Worm (Caenorhabditis elegans) whole organism, L4 larva: ENCODE results near the gene F10C1.3.

Experiments
- D1046.2 ChIP-seq: fragments of 200-800 bp; sonication (Bioruptor generic); IDR thresholded peaks from 2 replicates; pipeline ENCODE4 v1.3.6; 2022; ENCODE audit warnings: missing genetic modification characterization, missing compliant biosample characterization
- F10B5.3 ChIP-seq: sonication (generic microtip); optimal IDR thresholded peaks from 2 replicates; lab custom pipeline; 2016; ENCODE audit warnings: mild to moderate bottlenecking, missing genetic modification characterization, missing compliant biosample characterization
- F49E8.2 ChIP-seq: sonication (generic microtip); optimal IDR thresholded peaks from 2 replicates; lab custom pipeline; 2016; ENCODE audit warnings: missing compliant biosample characterization, mild to moderate bottlenecking, missing genetic modification characterization, borderline replicate concordance
- R02D3.7 ChIP-seq: fragments of 150-350 bp; sonication (generic microtip); optimal IDR thresholded peaks from 3 replicates; lab custom pipeline; 2014; ENCODE audit warnings: missing biosample characterization, missing genetic modification characterization
- T20F7.1 ChIP-seq: fragments of 200-800 bp; sonication (Bioruptor generic); optimal IDR thresholded peaks from 2 replicates; lab custom pipeline; 2018; ENCODE audit warnings: mild to moderate bottlenecking, missing genetic modification characterization, missing compliant biosample characterization
- Y105C5A.15 ChIP-seq: fragments of 200-800 bp; sonication (Bioruptor generic); IDR thresholded peaks from 2 replicates; pipeline ENCODE4 v1.3.6; 2022; ENCODE audit warnings: missing genetic modification characterization, missing compliant biosample characterization
- ZK337.2 ChIP-seq: fragments of 200-800 bp; sonication (Bioruptor generic); IDR thresholded peaks from 2 replicates; pipeline ENCODE4 v1.3.6; 2022; ENCODE audit warnings: missing genetic modification reagents, missing genetic modification characterization, missing compliant biosample characterization
- aha-1 ChIP-seq: fragments of 150-350 bp; peaks from one replicate; lab custom pipeline; 2014; ENCODE audit warnings: missing biosample characterization, missing genetic modification characterization
- aly-2 ChIP-seq: sonication (generic microtip); optimal IDR thresholded peaks from 2 replicates; lab custom pipeline; 2018; ENCODE audit warnings: missing biosample characterization, missing genetic modification characterization
- arid-1 ChIP-seq: fragments of 200-800 bp; sonication (Bioruptor generic); conservative IDR thresholded peaks from 2 replicates; pipeline ENCODE4 v1.3.6; 2022; ENCODE audit warnings: missing genetic modification reagents, missing genetic modification characterization, missing compliant biosample characterization
- cey-2 ChIP-seq: sonication (generic microtip); optimal IDR thresholded peaks from 3 replicates; lab custom pipeline; 2017; ENCODE audit warnings: missing genetic modification characterization, mild to moderate bottlenecking, missing compliant biosample characterization, antibody characterized with exemption, borderline replicate concordance; ENCODE audit not compliant: insufficient read depth
- daf-12 ChIP-seq: fragments of 150-350 bp; optimal IDR thresholded peaks from 2 replicates; lab custom pipeline; 2014; ENCODE audit warnings: missing biosample characterization, missing genetic modification reagents, missing genetic modification characterization
- daf-16 ChIP-seq, 3 experiments: sonication (generic microtip); optimal IDR thresholded peaks; 2 replicates each; lab custom pipeline; 2016 to 2017; ENCODE audit warnings: missing genetic modification characterization in 3 of 3, missing genetic modification reagents in 3 of 3, mild to moderate bottlenecking in 2 of 3, missing compliant biosample characterization in 2 of 3, missing biosample characterization in 1 of 3, moderate library complexity in 1 of 3
- daf-19 ChIP-seq: fragments of 200-800 bp; sonication (Bioruptor generic); conservative IDR thresholded peaks from 2 replicates; pipeline ENCODE4 v1.3.6; 2022; ENCODE audit warnings: missing genetic modification characterization, missing compliant biosample characterization
- daf-8 ChIP-seq: fragments of 200-800 bp; sonication (Bioruptor generic); IDR thresholded peaks from 2 replicates; pipeline ENCODE4 v1.3.6; 2022; ENCODE audit warnings: missing genetic modification characterization, missing compliant biosample characterization
- dmd-6 ChIP-seq: fragments of 200-800 bp; sonication (Bioruptor generic); IDR thresholded peaks from 2 replicates; pipeline ENCODE4 v1.3.6; 2022; ENCODE audit warnings: missing genetic modification reagents, missing genetic modification characterization, missing compliant biosample characterization
- dve-1 ChIP-seq: sonication (generic microtip); optimal IDR thresholded peaks from 2 replicates; lab custom pipeline; 2017; ENCODE audit warnings: antibody characterized with exemption, mild to moderate bottlenecking, missing genetic modification characterization, missing compliant biosample characterization; ENCODE audit not compliant: insufficient read depth
- fkh-10 ChIP-seq: fragments of 150-350 bp; optimal IDR thresholded peaks from 2 replicates; lab custom pipeline; 2014; ENCODE audit warnings: missing biosample characterization, missing genetic modification reagents, missing genetic modification characterization
- gei-8 ChIP-seq: fragments of 200-800 bp; sonication (Bioruptor generic); optimal IDR thresholded peaks from 2 replicates; lab custom pipeline; 2018; ENCODE audit warnings: mild to moderate bottlenecking, missing genetic modification characterization, missing compliant biosample characterization
- hmg-1.1 ChIP-seq: fragments of 200-800 bp; sonication (Bioruptor generic); IDR thresholded peaks from 2 replicates; pipeline ENCODE4 v1.3.6; 2022; ENCODE audit warnings: missing genetic modification reagents, missing genetic modification characterization, missing compliant biosample characterization
- lin-1 ChIP-seq: fragments of 200-800 bp; sonication (Bioruptor generic); IDR thresholded peaks from 2 replicates; pipeline ENCODE4 v1.3.6; 2022; ENCODE audit warnings: missing genetic modification reagents, missing genetic modification characterization, missing compliant biosample characterization
- lin-13 ChIP-seq: fragments of 150-350 bp; optimal IDR thresholded peaks from 2 replicates; lab custom pipeline; 2014; ENCODE audit warnings: missing biosample characterization, missing genetic modification reagents, missing genetic modification characterization
- lin-15B ChIP-seq: fragments of 150-350 bp; sonication (generic microtip); optimal IDR thresholded peaks from 3 replicates; lab custom pipeline; 2014; ENCODE audit warnings: missing biosample characterization, missing genetic modification characterization
- lin-38 ChIP-seq: fragments of 200-800 bp; sonication (Bioruptor generic); IDR thresholded peaks from 2 replicates; pipeline ENCODE4 v1.3.6; 2022; ENCODE audit warnings: missing genetic modification reagents, missing genetic modification characterization, missing compliant biosample characterization
- lin-39 ChIP-seq: fragments of 150-350 bp; optimal IDR thresholded peaks from 2 replicates; lab custom pipeline; 2014; ENCODE audit warnings: missing biosample characterization, missing genetic modification reagents, missing genetic modification characterization
- madf-5 ChIP-seq, 2 experiments: fragments of 200-800 bp; sonication (Bioruptor generic); IDR thresholded peaks; 2 replicates each; pipeline ENCODE4 v1.3.6; 2022; ENCODE audit warnings: missing compliant biosample characterization in 2 of 2, missing genetic modification characterization in 2 of 2
- madf-9 ChIP-seq: fragments of 200-800 bp; sonication (Bioruptor generic); conservative IDR thresholded peaks from 2 replicates; pipeline ENCODE4 v1.3.6; 2022; ENCODE audit warnings: missing genetic modification reagents, missing genetic modification characterization, missing compliant biosample characterization
- mdl-1 ChIP-seq, 2 experiments: fragments of 150-350 bp in 1 of 2; sonication (generic microtip) in 1 of 2; optimal IDR thresholded peaks; 2 replicates each; lab custom pipeline; 2014 to 2017; ENCODE audit warnings: missing biosample characterization in 2 of 2, missing genetic modification characterization in 2 of 2
- nhr-10 ChIP-seq: fragments of 150-350 bp; optimal IDR thresholded peaks from 2 replicates; lab custom pipeline; 2014; ENCODE audit warnings: missing biosample characterization, missing genetic modification characterization
- nhr-28 ChIP-seq: fragments of 150-350 bp; optimal IDR thresholded peaks from 2 replicates; lab custom pipeline; 2014; ENCODE audit warnings: missing biosample characterization, missing genetic modification characterization
- nhr-41 ChIP-seq: fragments of 200-800 bp; sonication (Bioruptor generic); IDR thresholded peaks from 2 replicates; pipeline ENCODE4 v1.3.6; 2022; ENCODE audit warnings: missing genetic modification reagents, missing genetic modification characterization, missing compliant biosample characterization
- nhr-6 ChIP-seq: fragments of 150-350 bp; optimal IDR thresholded peaks from 2 replicates; lab custom pipeline; 2014; ENCODE audit warnings: missing biosample characterization, missing genetic modification characterization
- nhr-76 ChIP-seq: fragments of 150-350 bp; optimal IDR thresholded peaks from 2 replicates; lab custom pipeline; 2014; ENCODE audit warnings: missing biosample characterization, missing genetic modification characterization
- pha-4 ChIP-seq, 2 experiments: fragments of 150-350 bp in 1 of 2; fragments of 200-800 bp in 1 of 2; sonication (Bioruptor generic) in 1 of 2; IDR thresholded peaks in 1 of 2; optimal IDR thresholded peaks in 1 of 2; 2 replicates each; pipeline versions ENCODE4 v1.3.6 to Lab custom; 2014 to 2022; ENCODE audit warnings: missing genetic modification characterization in 2 of 2, missing genetic modification reagents in 2 of 2, missing biosample characterization in 1 of 2, missing compliant biosample characterization in 1 of 2
- php-3 ChIP-seq: fragments of 200-800 bp; sonication (Bioruptor generic); IDR thresholded peaks from 2 replicates; pipeline ENCODE4 v1.3.6; 2022; ENCODE audit warnings: missing genetic modification reagents, missing genetic modification characterization, missing compliant biosample characterization
- pqm-1 ChIP-seq: sonication (generic microtip); optimal IDR thresholded peaks from 2 replicates; lab custom pipeline; 2017; ENCODE audit warnings: missing biosample characterization, missing genetic modification characterization
- sdz-12 ChIP-seq: fragments of 200-800 bp; sonication (Bioruptor generic); optimal IDR thresholded peaks from 2 replicates; lab custom pipeline; 2018; ENCODE audit warnings: mild to moderate bottlenecking, missing genetic modification characterization, missing compliant biosample characterization
- set-16 ChIP-seq: fragments of 200-800 bp; sonication (Bioruptor generic); IDR thresholded peaks from 2 replicates; pipeline ENCODE4 v1.3.6; 2022; ENCODE audit warnings: missing genetic modification reagents, missing genetic modification characterization, missing compliant biosample characterization
- snpc-1.2 ChIP-seq: fragments of 200-800 bp; sonication (Bioruptor generic); IDR thresholded peaks from 2 replicates; pipeline ENCODE4 v1.3.6; 2022; ENCODE audit warnings: missing genetic modification reagents, missing genetic modification characterization, missing compliant biosample characterization
- snpc-4 ChIP-seq: fragments of 150-350 bp; optimal IDR thresholded peaks from 2 replicates; lab custom pipeline; 2014; ENCODE audit warnings: missing biosample characterization, missing genetic modification characterization
- spr-1 ChIP-seq: sonication (generic microtip); optimal IDR thresholded peaks from 2 replicates; lab custom pipeline; 2016; ENCODE audit warnings: mild to moderate bottlenecking, missing genetic modification characterization, missing compliant biosample characterization
- spr-3 ChIP-seq: fragments of 200-800 bp; sonication (Bioruptor generic); optimal IDR thresholded peaks from 2 replicates; lab custom pipeline; 2018; ENCODE audit warnings: mild to moderate bottlenecking, missing genetic modification characterization, missing compliant biosample characterization
- tag-97 ChIP-seq: fragments of 200-800 bp; sonication (Bioruptor generic); IDR thresholded peaks from 2 replicates; pipeline ENCODE4 v1.3.6; 2022; ENCODE audit warnings: missing genetic modification characterization, missing compliant biosample characterization
- tra-1 ChIP-seq: fragments of 200-800 bp; sonication (Bioruptor generic); IDR thresholded peaks from 2 replicates; pipeline ENCODE4 v1.3.6; 2022; ENCODE audit warnings: missing genetic modification reagents, missing genetic modification characterization, missing compliant biosample characterization
- unc-130 ChIP-seq: sonication (generic microtip); optimal IDR thresholded peaks from 2 replicates; lab custom pipeline; 2016; ENCODE audit warnings: missing genetic modification reagents, missing genetic modification characterization, missing compliant biosample characterization
- unc-39 ChIP-seq: sonication (generic microtip); optimal IDR thresholded peaks from 2 replicates; lab custom pipeline; 2017; ENCODE audit warnings: missing biosample characterization, missing genetic modification characterization
- unc-62 ChIP-seq, 3 experiments: fragments of 150-350 bp in 1 of 3; sonication (generic microtip); optimal IDR thresholded peaks in 2 of 3; peaks in 1 of 3; 1 replicate in 1 of 3; 2 replicates in 2 of 3; lab custom pipeline; 2014 to 2017; ENCODE audit warnings: missing biosample characterization in 3 of 3, missing genetic modification characterization in 3 of 3, missing genetic modification reagents in 3 of 3, missing genotype in 1 of 3
- zag-1 ChIP-seq: fragments of 150-350 bp; optimal IDR thresholded peaks from 2 replicates; lab custom pipeline; 2014; ENCODE audit warnings: missing biosample characterization, missing genetic modification characterization
- zfp-3 ChIP-seq: fragments of 200-800 bp; sonication (Bioruptor generic); conservative IDR thresholded peaks from 2 replicates; pipeline ENCODE4 v1.3.6; 2022; ENCODE audit warnings: missing genetic modification reagents, missing genetic modification characterization, missing compliant biosample characterization
- ztf-7 ChIP-seq: fragments of 150-350 bp; optimal IDR thresholded peaks from 2 replicates; lab custom pipeline; 2014; ENCODE audit warnings: missing biosample characterization, missing genetic modification characterization

Gene F10C1.3

DNA sequence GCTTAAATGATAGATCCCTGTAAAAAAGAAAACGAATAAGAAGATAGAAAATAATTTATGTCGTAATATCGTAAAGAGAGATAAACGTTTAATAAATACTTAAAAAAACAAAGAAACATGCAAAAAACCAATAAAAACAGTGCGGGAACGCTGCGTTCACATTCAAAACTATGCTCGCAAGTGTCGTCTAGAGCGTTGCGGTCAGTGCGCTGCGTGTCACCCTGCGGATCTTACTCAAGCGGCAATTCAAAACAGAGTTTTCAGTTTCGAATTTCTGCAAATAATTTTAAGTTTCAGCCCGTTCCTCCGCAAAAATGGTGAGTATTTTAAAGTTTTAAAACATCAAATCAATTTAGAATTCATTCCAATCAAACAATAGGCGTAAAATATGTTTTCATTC is 42.7 kb downstream of the F10C1.3 start, which contains the start of the genes tiar-1 and lelo-4 (continued):
- 0 out of 2 replicates have a peak, but pooled peaks have one; percentile 14 for TF ChIP-seq php-3 (GFP tag; lab: Robert Waterston, UW)
- TF ChIP-seq lin-39 (tag; lab: Kevin White, UChicago), result no peak
- peak; percentile 44; the same call in 1 of the 2 replicates for TF ChIP-seq hmg-1.1 (GFP tag; lab: Robert Waterston, UW)
- no peak for TF ChIP-seq Y105C5A.15 (GFP tag; lab: Robert Waterston, UW)
- no peak for TF ChIP-seq F10B5.3 (tag; lab: Kevin White, UChicago)
- no peak for TF ChIP-seq aha-1 (tag; lab: Kevin White, UChicago)
- TF ChIP-seq arid-1 (GFP tag; lab: Robert Waterston, UW), result 0 out of 2 replicates have a peak, but pooled peaks have one; percentile 27
- TF ChIP-seq dmd-6, result no peak
- no peak for TF ChIP-seq snpc-4 (tag; lab: Kevin White, UChicago)
- no peak for TF ChIP-seq madf-5 (GFP tag; IDR thresholded peaks at IDR 0.05; lab: Robert Waterston, UW)
- TF ChIP-seq R02D3.7 (tag; lab: Kevin White, UChicago), result no peak
- no peak for TF ChIP-seq spr-3 (GFP tag; lab: Kevin White, UChicago)
- no peak for TF ChIP-seq unc-39 (tag; lab: Kevin White, UChicago)
- TF ChIP-seq snpc-1.2 (GFP tag; lab: Robert Waterston, UW), result no peak
- TF ChIP-seq gei-8 (GFP tag; lab: Kevin White, UChicago), result no peak
- TF ChIP-seq pqm-1 (tag; lab: Kevin White, UChicago), result no peak
- TF ChIP-seq nhr-28 (tag; lab: Kevin White, UChicago), result peak; percentile 34
- no peak for TF ChIP-seq lin-15B
- peak in 1 of 2 experiments; percentile 87 for TF ChIP-seq unc-62 (GFP tag; optimal IDR thresholded peaks at IDR 0.05 in 1 of 2; lab: Kevin White, UChicago)
- no peak for TF ChIP-seq unc-62 (tag; optimal IDR thresholded peaks at IDR 0.05; lab: Kevin White, UChicago)
- no peak for TF ChIP-seq fkh-10 (GFP tag; lab: Kevin White, UChicago)
- no peak for TF ChIP-seq ztf-7 (tag; lab: Kevin White, UChicago)
- TF ChIP-seq zfp-3 (GFP tag; lab: Robert Waterston, UW), result no peak
- TF ChIP-seq unc-130 (GFP tag; lab: Kevin White, UChicago), result peak; percentile 9
- TF ChIP-seq dve-1 (tag; lab: Kevin White, UChicago), result peak; percentile 58
- TF ChIP-seq D1046.2 (GFP tag; lab: Robert Waterston, UW), result no peak
- TF ChIP-seq nhr-41, result no peak
- TF ChIP-seq daf-8 (GFP tag; lab: Robert Waterston, UW), result no peak
- no peak for TF ChIP-seq sdz-12 (GFP tag; lab: Kevin White, UChicago)
- peak; percentile 53 for TF ChIP-seq lin-38 (GFP tag; lab: Robert Waterston, UW)
- TF ChIP-seq lin-13 (GFP tag; lab: Kevin White, UChicago), result peak; percentile 64
- no peak for TF ChIP-seq T20F7.1 (GFP tag; lab: Kevin White, UChicago)
- no peak for TF ChIP-seq zag-1
- TF ChIP-seq F49E8.2 (tag; lab: Kevin White, UChicago), result no peak
- no peak for TF ChIP-seq nhr-76 (tag; lab: Kevin White, UChicago)
- no peak for TF ChIP-seq daf-19
- TF ChIP-seq lin-1, result no peak
- no peak for TF ChIP-seq daf-16 (GFP tag; optimal IDR thresholded peaks at IDR 0.05; lab: Kevin White, UChicago)
- TF ChIP-seq daf-16 (tag; optimal IDR thresholded peaks at IDR 0.05; lab: Kevin White, UChicago), result peak; percentile 48
- TF ChIP-seq pha-4 (GFP tag; IDR thresholded peaks at IDR 0.05; lab: Robert Waterston, UW), result no peak
- TF ChIP-seq pha-4 (tag; optimal IDR thresholded peaks at IDR 0.05; lab: Kevin White, UChicago), result peak; percentile 85
- TF ChIP-seq set-16 (GFP tag; lab: Robert Waterston, UW), result no peak
- no peak for TF ChIP-seq aly-2 (tag; lab: Kevin White, UChicago)
- TF ChIP-seq cey-2, result no peak
- no peak for TF ChIP-seq nhr-10 (tag; lab: Kevin White, UChicago)
- no peak for TF ChIP-seq ZK337.2 (GFP tag; lab: Robert Waterston, UW)
- peak; percentile 38 for TF ChIP-seq nhr-6 (tag; lab: Kevin White, UChicago)
- TF ChIP-seq tra-1, result no peak
- TF ChIP-seq mdl-1 (tag; optimal IDR thresholded peaks at IDR 0.05; lab: Kevin White, UChicago), result no peak
- TF ChIP-seq tag-97 (GFP tag; lab: Robert Waterston, UW), result no peak
- no peak for TF ChIP-seq spr-1 (tag; lab: Kevin White, UChicago)
- TF ChIP-seq daf-12, result no peak
- no peak for TF ChIP-seq madf-9 (GFP tag; lab: Robert Waterston, UW)
